Fruit fly (Drosophila melanogaster) whole organism, adult: ENCODE results near the gene CG1927.

ENCODE experiments used
- CG11617 ChIP-seq: fragments of 200-800 bp; sonication (Bioruptor generic); optimal IDR thresholded peaks from 2 replicates; lab custom pipeline; 2017; ENCODE audit warnings: mild to moderate bottlenecking, missing biosample characterization, missing genetic modification reagents, missing genetic modification characterization
- CG12768 ChIP-seq: fragments of 200-800 bp; sonication (Bioruptor generic); optimal IDR thresholded peaks from 2 replicates; lab custom pipeline; 2017; ENCODE audit warnings: missing biosample characterization, missing genetic modification characterization, mild to moderate bottlenecking, moderate library complexity, missing genetic modification reagents
- CG14711 ChIP-seq: fragments of 200-800 bp; sonication (Bioruptor generic); optimal IDR thresholded peaks from 2 replicates; lab custom pipeline; 2018; ENCODE audit warnings: missing biosample characterization, mild to moderate bottlenecking, missing genetic modification characterization, moderate library complexity
- CG1620 ChIP-seq: fragments of 200-800 bp; sonication (Bioruptor generic); optimal IDR thresholded peaks from 2 replicates; lab custom pipeline; 2016; ENCODE audit warnings: missing biosample characterization, missing genetic modification characterization
- CG33017 ChIP-seq: fragments of 200-800 bp; sonication (Bioruptor generic); optimal IDR thresholded peaks from 2 replicates; lab custom pipeline; 2018; ENCODE audit warnings: missing biosample characterization, mild to moderate bottlenecking, missing genetic modification characterization, moderate library complexity
- CG5204 ChIP-seq: fragments of 200-800 bp; sonication (Bioruptor generic); optimal IDR thresholded peaks from 2 replicates; lab custom pipeline; 2016; ENCODE audit warnings: missing biosample characterization, missing genetic modification characterization
- CG7045 ChIP-seq: fragments of 200-800 bp; sonication (Bioruptor generic); optimal IDR thresholded peaks from 2 replicates; lab custom pipeline; 2017; ENCODE audit warnings: missing biosample characterization, mild to moderate bottlenecking, missing genetic modification characterization
- CG7101 ChIP-seq: fragments of 200-800 bp; sonication (Bioruptor generic); optimal IDR thresholded peaks from 2 replicates; lab custom pipeline; 2018; ENCODE audit warnings: missing biosample characterization, mild to moderate bottlenecking, missing genetic modification characterization, moderate library complexity
- Clk ChIP-seq: fragments of 200-800 bp; sonication (Bioruptor generic); optimal IDR thresholded peaks from 2 replicates; lab custom pipeline; 2017; ENCODE audit warnings: missing biosample characterization, missing genetic modification characterization
- Crg-1 ChIP-seq: fragments of 200-800 bp; sonication (Bioruptor generic); optimal IDR thresholded peaks from 2 replicates; lab custom pipeline; 2016; ENCODE audit warnings: missing biosample characterization, missing genetic modification characterization
- Hr96 ChIP-seq: fragments of 200-800 bp; sonication (Bioruptor generic); optimal IDR thresholded peaks from 2 replicates; lab custom pipeline; 2016; ENCODE audit warnings: missing biosample characterization, missing genetic modification characterization
- Mnt ChIP-seq: fragments of 200-800 bp; sonication (Bioruptor generic); optimal IDR thresholded peaks from 2 replicates; lab custom pipeline; 2016; ENCODE audit warnings: missing biosample characterization, mild to moderate bottlenecking, missing genetic modification characterization
- bab1 ChIP-seq: fragments of 200-800 bp; sonication (Bioruptor generic); optimal IDR thresholded peaks from 3 replicates; lab custom pipeline; 2019; ENCODE audit warnings: missing biosample characterization, mild to moderate bottlenecking, missing genetic modification characterization, moderate library complexity
- cic ChIP-seq: fragments of 200-800 bp; sonication (Bioruptor generic); optimal IDR thresholded peaks from 2 replicates; lab custom pipeline; 2017; ENCODE audit warnings: missing biosample characterization, mild to moderate bottlenecking, missing genetic modification characterization, moderate library complexity
- cnc ChIP-seq, 2 experiments: fragments of >200 bp; optimal IDR thresholded peaks; 2 replicates each; lab custom pipeline; 2017
- kay ChIP-seq: fragments of 200-800 bp; sonication (Bioruptor generic); peaks from one replicate; lab custom pipeline; 2016; ENCODE audit warnings: missing biosample characterization, missing genetic modification characterization, borderline replicate concordance
- ovo ChIP-seq: fragments of 200-800 bp; sonication (Bioruptor generic); optimal IDR thresholded peaks from 2 replicates; lab custom pipeline; 2016; ENCODE audit warnings: missing biosample characterization, missing genetic modification characterization
- pad ChIP-seq: fragments of 200-800 bp; sonication (Bioruptor generic); optimal IDR thresholded peaks from 3 replicates; lab custom pipeline; 2017; ENCODE audit warnings: missing biosample characterization, missing genetic modification characterization, mild to moderate bottlenecking, moderate library complexity, missing genetic modification reagents
- tj ChIP-seq: fragments of 200-800 bp; sonication (Bioruptor generic); optimal IDR thresholded peaks from 3 replicates; lab custom pipeline; 2017; ENCODE audit warnings: missing biosample characterization, mild to moderate bottlenecking, missing genetic modification characterization, moderate library complexity
- toe ChIP-seq: fragments of 200-800 bp; sonication (Bioruptor generic); optimal IDR thresholded peaks from 2 replicates; lab custom pipeline; 2016; ENCODE audit warnings: missing biosample characterization, missing genetic modification characterization

CG1927 gene

dm6 chr3L:1968805-1969378 is 987 bp downstream of the CG1927 start:
- TF ChIP-seq CG14711 (tag; lab: Kevin White, UChicago) (no peak), cnc (optimal IDR thresholded peaks at IDR 0.05; lab: Kevin White, UChicago) (no peak), CG5204 (GFP tag; lab: Kevin White, UChicago) (no peak), CG11617 (GFP tag; lab: Kevin White, UChicago) (no peak), kay (GFP tag; lab: Kevin White, UChicago) (no peak), Clk (GFP tag; lab: Kevin White, UChicago) (no peak), bab1 (GFP tag; lab: Kevin White, UChicago) (no peak), CG33017 (no peak), tj (GFP tag; lab: Kevin White, UChicago) (no peak), ovo (GFP tag; lab: Kevin White, UChicago) (no peak), pad (GFP tag; lab: Kevin White, UChicago) (no peak), CG12768 (GFP tag; lab: Kevin White, UChicago) (no peak), CG7045 (GFP tag; lab: Kevin White, UChicago) (no peak), Mnt (GFP tag; lab: Kevin White, UChicago) (no peak), toe (GFP tag; lab: Kevin White, UChicago) (no peak), cic (GFP tag; lab: Kevin White, UChicago) (no peak), Crg-1 (GFP tag; lab: Kevin White, UChicago) (no peak), Hr96 (GFP tag; lab: Kevin White, UChicago) (no peak), CG7101 (tag; lab: Kevin White, UChicago) (no peak)

dm6 chr3L:1968401-1968800 is 1.5 kb downstream of the CG1927 start:
- TF ChIP-seq kay (GFP tag; lab: Kevin White, UChicago) = peak; percentile 91
- no peak for TF ChIP-seq Clk (GFP tag; lab: Kevin White, UChicago)

dm6 chr3L:1967452-1968310 is 2.2 kb downstream of the CG1927 start:
- TF ChIP-seq cnc (optimal IDR thresholded peaks at IDR 0.05; lab: Kevin White, UChicago) (peak in 1 of 2 experiments; percentile 58), CG12768 (GFP tag; lab: Kevin White, UChicago) (peak; percentile 47), CG1620 (GFP tag; lab: Kevin White, UChicago) (peak; percentile 17), CG14711 (tag; lab: Kevin White, UChicago) (no peak), tj (GFP tag; lab: Kevin White, UChicago) (peak; percentile 28), CG5204 (GFP tag; lab: Kevin White, UChicago) (no peak), bab1 (GFP tag; lab: Kevin White, UChicago) (peak; percentile 59), Crg-1 (GFP tag; lab: Kevin White, UChicago) (peak; percentile 15), CG7045 (GFP tag; lab: Kevin White, UChicago) (peak; percentile 41), CG33017 (peak; percentile 60), kay (GFP tag; lab: Kevin White, UChicago) (no peak), cic (GFP tag; lab: Kevin White, UChicago) (peak; percentile 72), Clk (GFP tag; lab: Kevin White, UChicago) (peak; percentile 49), Mnt (GFP tag; lab: Kevin White, UChicago) (peak; percentile 73), ovo (GFP tag; lab: Kevin White, UChicago) (peak; percentile 15), toe (GFP tag; lab: Kevin White, UChicago) (no peak), pad (GFP tag; lab: Kevin White, UChicago) (peak; percentile 28), CG7101 (tag; lab: Kevin White, UChicago) (peak; percentile 63), Hr96 (GFP tag; lab: Kevin White, UChicago) (no peak), CG11617 (GFP tag; lab: Kevin White, UChicago) (no peak)

- TF ChIP-seq CG1620 (GFP tag; lab: Kevin White, UChicago) (no peak), CG11617 (GFP tag; lab: Kevin White, UChicago) (no peak), CG5204 (GFP tag; lab: Kevin White, UChicago) (no peak), CG14711 (tag; lab: Kevin White, UChicago) (no peak), CG7101 (tag; lab: Kevin White, UChicago) (no peak), ovo (GFP tag; lab: Kevin White, UChicago) (no peak), bab1 (GFP tag; lab: Kevin White, UChicago) (no peak), cic (GFP tag; lab: Kevin White, UChicago) (peak; percentile 29)
These were observed 5.2 kb downstream of the CG1927 start for dm6 chr3L:1964599-1965143.

dm6 chr3L:1964099-1964498 is 5.8 kb downstream of the CG1927 start, which contains the start of gene mv:
TSS of gene mv (minus strand) at chr3L:1964178.
- peak; percentile 33 for TF ChIP-seq bab1 (GFP tag; lab: Kevin White, UChicago)
- TF ChIP-seq CG11617 (GFP tag; lab: Kevin White, UChicago) = peak; percentile 41
- TF ChIP-seq CG7101 (tag; lab: Kevin White, UChicago) = no peak
- TF ChIP-seq CG14711 (tag; lab: Kevin White, UChicago) = peak; percentile 10
- no peak for TF ChIP-seq Crg-1 (GFP tag; lab: Kevin White, UChicago)
- TF ChIP-seq Mnt (GFP tag; lab: Kevin White, UChicago) = peak; percentile 18
- TF ChIP-seq tj (GFP tag; lab: Kevin White, UChicago) = peak; percentile 59
